Fruit fly (Drosophila melanogaster): Measurements from ENCODE around the gene CG9338.

CG9338 gene

DNA sequence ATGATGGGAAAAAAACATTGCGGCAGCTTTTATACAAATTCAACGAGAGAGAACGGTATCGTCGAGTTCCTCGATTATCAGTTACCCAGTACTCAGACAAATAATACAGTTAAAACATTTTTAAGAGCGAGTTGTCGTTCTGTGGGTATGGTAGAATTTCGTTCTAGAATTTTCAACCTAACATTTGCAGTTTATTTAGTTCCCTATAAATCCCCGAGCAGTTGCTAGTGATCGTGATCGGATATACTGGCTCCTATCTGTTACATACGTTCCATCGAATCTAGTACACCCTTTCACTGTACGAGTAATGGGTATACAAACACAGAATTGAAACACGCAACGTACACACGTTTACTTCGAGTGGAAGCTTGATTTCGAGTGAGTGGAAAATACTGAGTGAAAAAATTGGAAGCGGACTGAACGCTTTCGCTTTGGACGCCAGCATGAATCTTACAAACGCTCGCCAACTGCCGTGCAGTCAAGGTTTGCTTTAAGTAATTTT is at the start of gene CG9338:
Gene CG9338, plus strand, starts transcription at position 452 of the 502 bp plus-strand sequence.
- TF ChIP-seq CG17801 (GFP tag; optimal IDR thresholded peaks at IDR 0.05; ENCODE audit: partially characterized antibody), result peak; percentile 73

DNA sequence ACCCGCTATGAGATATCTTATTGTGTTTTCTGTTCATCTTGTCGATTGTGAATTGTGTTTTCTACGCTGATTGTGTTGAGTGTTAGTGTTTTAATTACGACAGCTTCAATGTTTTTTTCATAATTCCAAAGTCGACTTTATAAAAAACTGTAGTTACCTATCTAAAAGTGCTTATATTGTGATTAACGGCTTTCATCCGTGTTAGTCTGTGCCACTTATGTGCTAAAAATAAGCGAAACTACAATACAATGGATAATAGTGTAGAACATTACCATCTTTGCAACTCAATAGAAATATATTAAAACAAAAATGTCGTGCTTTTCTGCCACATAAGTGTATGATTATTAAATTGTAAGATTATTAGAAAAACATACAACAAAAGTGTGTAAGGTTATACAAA is 48.9 kb upstream of the CG9338 start, which contains the start of gene CG33322:
Gene CG33322, minus strand, starts transcription at position 101 of the 400 bp plus-strand sequence.
- no peak for TF ChIP-seq CG17801 (GFP tag; optimal IDR thresholded peaks at IDR 0.05; ENCODE audit: partially characterized antibody)

DNA sequence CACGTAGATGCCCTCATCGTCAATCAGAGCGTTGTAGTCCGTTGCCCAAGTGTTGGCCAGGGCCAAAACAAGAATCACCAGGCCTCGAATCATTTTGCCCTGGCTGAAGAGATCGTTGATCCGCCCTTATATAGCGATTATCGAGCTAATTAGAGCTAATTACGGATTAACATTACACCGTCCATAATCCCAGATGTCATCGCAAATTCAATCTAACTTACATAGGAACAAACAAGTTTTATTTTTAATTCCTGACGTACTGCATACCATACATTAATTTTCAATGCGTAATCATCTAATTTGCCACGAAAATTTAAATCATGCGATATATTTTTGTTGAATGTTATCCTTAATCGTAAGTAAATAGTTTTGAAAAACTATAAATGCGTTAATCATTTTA is 47.8 kb upstream of the CG9338 start, which contains the start of gene CheB38b:
Gene CheB38b, minus strand, starts transcription at position 101 of the 400 bp plus-strand sequence.
- no peak for TF ChIP-seq CG17801 (GFP tag; optimal IDR thresholded peaks at IDR 0.05; ENCODE audit: partially characterized antibody)

DNA sequence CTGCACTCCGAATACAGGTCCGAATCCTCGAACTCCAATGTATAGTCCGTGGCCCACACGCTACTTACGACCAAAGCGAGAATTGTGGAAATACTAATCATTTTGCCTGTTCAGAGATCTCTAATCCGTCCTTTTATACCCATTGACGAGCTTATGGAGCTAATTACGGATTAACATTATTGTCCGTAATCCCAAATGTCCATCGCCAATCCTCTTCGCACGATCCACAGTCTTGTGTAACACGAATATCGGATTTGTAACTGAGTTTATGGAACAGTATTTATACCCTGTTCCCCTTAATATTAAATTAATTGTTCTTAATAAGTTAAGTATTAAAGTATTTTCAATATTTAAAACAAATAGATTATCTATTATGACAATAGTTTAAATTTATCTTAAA is 46.6 kb upstream of the CG9338 start, which contains the start of gene CheB38a:
Gene CheB38a, minus strand, starts transcription at position 101 of the 400 bp plus-strand sequence.
- TF ChIP-seq CG17801 (GFP tag; optimal IDR thresholded peaks at IDR 0.05; ENCODE audit: partially characterized antibody), result no peak

DNA sequence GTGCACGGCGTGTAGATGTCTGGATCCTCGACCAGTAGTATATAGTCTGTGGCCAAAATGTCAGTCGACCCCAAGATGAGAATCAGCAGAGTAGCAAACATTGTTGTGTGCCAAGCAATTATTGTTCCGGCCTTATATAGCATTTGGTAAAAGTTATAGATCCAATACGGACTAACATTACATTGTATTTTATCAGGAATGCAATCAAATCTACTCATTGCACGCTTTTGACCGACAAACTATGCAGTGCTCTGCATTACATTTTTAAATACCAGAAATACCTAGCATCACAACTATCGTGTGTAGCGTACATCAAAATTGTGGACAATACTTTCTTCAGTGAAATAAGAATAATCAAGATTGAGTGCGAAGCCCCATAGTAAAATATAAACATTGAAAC is 44.2 kb upstream of the CG9338 start, which contains the start of gene CheB38c:
Gene CheB38c, minus strand, starts transcription at position 101 of the 400 bp plus-strand sequence.
- no peak for TF ChIP-seq CG17801 (GFP tag; optimal IDR thresholded peaks at IDR 0.05; ENCODE audit: partially characterized antibody)

DNA sequence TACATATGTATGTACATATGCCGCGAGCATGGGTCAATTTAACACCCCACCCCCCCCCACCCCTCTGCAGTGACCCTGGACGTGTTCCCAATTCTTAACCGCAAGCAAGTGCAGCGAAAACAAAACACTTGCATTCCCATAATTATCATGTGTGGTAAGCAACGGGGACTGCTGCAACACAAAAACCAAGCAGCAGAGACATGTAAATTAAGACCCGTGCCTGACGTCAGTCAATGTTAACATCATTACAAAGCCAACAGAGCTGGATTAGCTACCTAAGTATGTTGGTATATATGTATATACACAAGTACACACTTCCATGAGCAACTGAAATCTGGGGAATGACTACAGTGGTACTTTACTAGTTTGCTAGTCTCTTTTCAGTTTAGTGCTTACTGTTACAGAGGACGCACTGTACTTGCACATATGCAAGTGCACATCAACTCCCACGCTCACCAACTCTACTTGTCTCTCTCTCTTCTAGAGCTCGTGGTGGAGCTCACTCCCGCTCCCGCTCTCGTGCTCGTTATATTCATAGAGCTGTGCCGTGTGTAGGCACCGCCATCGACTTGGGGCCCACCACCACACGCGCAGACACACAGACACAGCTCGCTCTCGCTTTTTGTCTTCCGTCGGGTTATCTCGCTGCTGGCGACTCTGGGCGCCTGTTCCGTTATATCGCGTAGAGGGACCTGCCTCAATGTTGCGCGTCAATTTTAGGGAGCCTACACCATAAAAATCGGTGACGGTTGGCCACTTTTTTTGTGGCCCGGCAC is 43.6 kb upstream of the CG9338 start:
- TF ChIP-seq CG17801 (GFP tag; optimal IDR thresholded peaks at IDR 0.05; ENCODE audit: partially characterized antibody), result peak; percentile 50

DNA sequence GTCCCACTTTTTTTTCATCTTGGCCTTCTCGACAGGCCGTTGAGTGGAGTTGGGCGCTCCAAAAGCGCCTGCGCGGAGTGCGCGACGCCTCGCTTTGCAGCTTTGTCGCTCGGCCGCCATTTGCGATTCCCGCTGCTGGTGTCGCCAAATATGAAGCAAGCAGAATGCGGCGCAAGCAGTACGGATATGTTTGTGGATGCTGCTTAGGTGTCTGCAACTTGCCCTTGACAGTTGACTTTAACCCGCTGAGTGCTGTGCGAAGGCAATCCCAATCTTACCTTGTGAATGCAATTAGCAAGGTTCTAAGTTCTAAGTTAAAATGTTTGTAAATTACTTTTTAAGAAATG is 43.0 kb upstream of the CG9338 start:
- no peak for TF ChIP-seq CG17801 (GFP tag; optimal IDR thresholded peaks at IDR 0.05; ENCODE audit: partially characterized antibody)

DNA sequence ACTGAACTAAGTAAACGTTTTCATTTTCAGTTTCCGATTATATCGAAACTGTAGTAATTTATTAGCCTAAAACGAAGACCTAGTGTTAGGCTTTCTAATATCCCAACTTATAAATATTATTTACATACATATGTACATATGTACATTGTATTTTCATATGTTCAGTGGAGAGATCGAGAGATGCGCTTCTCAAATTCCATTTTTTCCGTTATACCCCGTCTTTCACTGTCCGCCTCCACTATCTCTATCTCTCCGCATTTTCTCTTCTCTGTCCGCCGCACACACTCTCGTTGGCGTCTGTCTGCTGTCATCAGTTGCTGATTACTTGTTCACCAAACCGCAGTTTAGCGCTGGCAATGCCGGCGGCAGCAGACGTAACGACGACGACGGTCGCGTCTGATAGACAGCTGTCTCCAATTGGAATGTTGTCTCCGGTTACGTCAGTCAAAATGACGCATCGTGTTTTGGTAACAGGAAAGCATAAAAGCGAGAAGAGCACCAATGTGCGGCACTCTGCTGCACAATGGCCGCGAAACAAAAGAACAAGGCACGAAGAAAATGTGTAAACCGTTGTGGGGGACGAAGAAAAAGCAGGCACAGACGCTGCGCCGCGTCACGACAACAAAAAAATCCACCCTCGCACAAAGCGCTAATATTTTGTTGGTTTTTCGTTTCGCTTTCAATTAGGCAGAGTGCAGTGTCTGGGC is 42.4 kb upstream of the CG9338 start, which contains the start of gene CG9331:
Gene CG9331, plus strand, starts transcription at position 340 of the 707 bp plus-strand sequence.
- TF ChIP-seq CG17801 (GFP tag; optimal IDR thresholded peaks at IDR 0.05; ENCODE audit: partially characterized antibody), result no peak

DNA sequence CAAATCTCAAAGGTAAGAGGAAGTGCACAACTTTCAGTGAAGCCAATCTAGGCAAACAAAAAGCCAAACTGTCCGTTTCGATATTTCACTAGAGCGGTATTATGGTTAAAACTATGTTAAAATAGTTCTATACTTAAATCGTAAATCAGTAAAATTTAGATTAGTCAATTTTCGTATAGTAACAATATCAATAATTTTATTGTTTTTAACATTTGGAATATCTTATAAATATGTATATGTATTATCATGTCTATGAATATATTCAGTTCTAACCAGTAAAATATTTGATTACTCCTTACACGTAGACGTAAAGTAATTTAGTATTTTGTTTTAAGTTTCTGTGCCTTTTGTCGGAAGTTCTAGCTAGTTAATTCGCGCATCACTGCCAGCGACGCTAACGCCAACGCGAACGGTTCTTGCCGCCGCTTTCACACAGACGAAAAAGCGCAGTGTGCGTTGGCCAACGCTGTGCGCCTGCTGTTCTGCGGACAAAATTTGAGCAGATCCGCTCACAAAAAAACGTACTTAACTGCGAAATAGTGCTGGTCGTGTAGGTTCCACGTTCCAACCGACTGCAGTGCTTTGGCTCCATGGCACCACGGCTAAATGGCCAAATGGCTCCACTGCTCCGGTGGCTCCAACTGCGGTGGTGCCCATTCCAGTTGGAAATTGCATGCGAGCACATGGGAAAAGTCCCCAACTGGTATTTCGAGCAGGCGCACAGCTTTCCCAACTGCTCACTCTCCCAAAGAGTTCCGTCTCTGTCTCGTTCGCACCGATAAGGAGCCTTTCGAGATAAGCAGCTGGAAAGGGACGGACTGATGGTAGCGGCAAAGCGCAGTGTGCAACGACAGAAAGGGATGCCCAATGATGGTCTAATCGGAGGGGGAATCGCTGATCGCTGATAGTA is 41.6 kb upstream of the CG9338 start:
- TF ChIP-seq CG17801 (GFP tag; optimal IDR thresholded peaks at IDR 0.05; ENCODE audit: partially characterized antibody), result peak; percentile 55

DNA sequence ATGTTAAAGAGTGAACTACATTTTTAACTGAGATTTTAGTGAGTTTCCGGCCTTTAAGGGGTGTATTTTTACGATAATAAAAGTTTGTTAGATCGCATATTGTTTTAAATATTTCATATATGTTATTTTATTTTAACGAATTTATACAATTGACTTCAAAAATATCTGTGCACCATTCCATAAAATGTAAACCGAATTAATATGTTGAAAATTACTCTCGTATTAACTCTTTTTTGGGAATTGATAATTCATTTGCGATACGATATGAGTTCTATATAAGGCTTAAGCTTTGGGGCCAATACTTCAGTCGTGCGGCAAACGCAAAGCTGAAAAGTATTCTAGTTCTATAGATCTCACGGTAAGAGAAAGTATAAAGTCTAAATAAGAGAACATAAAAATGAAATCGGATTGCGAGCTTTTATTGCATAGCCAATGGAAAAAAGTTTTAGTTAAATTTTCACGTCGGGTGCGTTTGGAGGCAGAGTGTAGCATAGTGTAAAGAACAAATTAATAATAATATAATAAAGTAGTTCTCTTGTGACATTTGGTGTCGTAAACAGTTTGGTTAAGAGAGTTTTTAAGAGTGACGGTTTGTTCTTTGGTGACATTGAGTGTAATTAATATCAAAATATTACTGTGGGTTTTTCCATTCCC is 40.8 kb upstream of the CG9338 start:
- TF ChIP-seq CG17801 (GFP tag; optimal IDR thresholded peaks at IDR 0.05; ENCODE audit: partially characterized antibody), result no peak

DNA sequence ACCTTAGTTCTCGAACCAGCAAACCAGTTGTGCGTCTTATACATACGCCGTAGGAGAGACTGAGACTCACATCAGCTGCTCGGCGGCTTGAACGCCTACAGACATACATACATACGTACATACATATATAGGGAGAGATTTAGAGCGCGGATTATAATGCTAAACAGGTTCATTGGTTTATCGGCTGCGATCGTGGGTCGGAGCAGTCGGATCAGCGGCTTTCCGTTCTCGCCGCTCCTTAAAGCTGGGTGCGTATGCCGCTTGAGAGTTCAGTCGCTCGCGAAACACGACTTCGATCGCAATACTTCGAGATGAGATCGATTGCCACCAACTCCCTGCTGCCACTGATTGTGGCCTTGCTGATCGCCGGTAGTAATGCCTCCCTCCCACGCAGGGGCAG is 39.8 kb upstream of the CG9338 start:
- no peak for TF ChIP-seq CG17801 (GFP tag; optimal IDR thresholded peaks at IDR 0.05; ENCODE audit: partially characterized antibody)

DNA sequence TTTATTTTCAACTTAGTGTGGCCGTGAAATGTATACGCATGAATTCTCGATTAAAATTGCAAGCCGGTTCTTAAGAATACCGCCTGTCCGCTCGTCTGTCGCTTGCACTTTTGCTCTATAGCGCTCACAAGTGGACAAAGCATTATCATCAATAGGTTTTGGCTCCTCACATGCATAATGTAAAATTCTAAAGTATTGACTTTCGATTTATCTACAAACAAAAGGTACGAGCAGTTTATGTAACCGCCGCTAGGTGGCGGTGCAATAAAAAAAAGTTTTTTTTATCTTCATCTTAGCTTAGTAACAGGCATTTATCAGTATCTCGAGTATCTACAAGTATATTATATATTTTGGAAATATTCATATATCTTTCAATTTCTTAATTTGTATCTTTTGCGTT is 38.8 kb upstream of the CG9338 start:
- TF ChIP-seq CG17801 (GFP tag; optimal IDR thresholded peaks at IDR 0.05; ENCODE audit: partially characterized antibody), result no peak

DNA sequence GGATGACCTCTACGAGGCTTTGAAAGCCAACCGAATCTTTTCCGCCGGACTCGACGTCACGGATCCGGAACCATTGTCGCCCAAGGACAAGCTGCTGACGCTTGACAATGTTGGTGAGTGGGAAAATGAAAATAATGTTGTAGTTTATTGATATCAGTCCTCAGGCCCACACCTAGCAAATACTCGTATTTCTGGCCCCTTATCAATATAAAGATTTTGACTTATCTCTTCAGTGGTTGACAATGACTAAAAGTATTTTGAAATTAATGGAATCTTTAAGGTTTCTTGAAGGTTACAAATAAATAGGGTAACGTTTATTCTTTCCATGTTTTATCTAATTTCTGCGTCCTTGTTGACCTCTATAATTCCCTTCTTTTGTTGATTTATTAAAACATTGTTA is 38.0 kb upstream of the CG9338 start:
- no peak for TF ChIP-seq CG17801 (GFP tag; optimal IDR thresholded peaks at IDR 0.05; ENCODE audit: partially characterized antibody)

DNA sequence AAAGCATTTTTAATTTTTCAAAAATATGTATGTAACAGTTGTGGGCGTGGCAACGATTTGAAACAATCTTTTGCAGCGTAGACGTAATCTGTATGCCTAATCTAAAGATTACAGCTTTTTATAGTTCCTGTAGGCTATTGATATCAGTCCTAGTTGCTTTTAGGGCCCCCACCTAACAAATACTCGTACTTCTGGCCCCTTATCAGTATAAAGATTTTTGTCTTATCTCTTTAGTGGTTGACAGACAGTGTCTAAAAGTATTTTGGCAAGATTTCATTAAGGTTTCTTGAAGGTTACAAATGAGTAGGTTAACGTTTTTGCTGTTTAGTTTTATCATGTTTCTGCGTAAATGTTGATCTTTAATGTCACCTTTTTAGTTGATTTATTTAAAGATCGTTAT is 36.3 kb upstream of the CG9338 start:
- TF ChIP-seq CG17801 (GFP tag; optimal IDR thresholded peaks at IDR 0.05; ENCODE audit: partially characterized antibody), result no peak
